Worm (Caenorhabditis elegans) whole organism, L1 larva: ENCODE measurements around the gene clec-133.

ENCODE experiments used
- C04F5.9 ChIP-seq: sonication (generic microtip); optimal IDR thresholded peaks from 2 replicates; lab custom pipeline; 2016; ENCODE audit warnings: missing genetic modification characterization, missing compliant biosample characterization
- C34B4.2 ChIP-seq: sonication (generic microtip); optimal IDR thresholded peaks from 2 replicates; lab custom pipeline; 2017; ENCODE audit warnings: mild to moderate bottlenecking, missing genetic modification characterization, missing compliant biosample characterization
- F16B12.6 ChIP-seq: fragments of 150-350 bp; optimal IDR thresholded peaks from 2 replicates; lab custom pipeline; 2014; ENCODE audit warnings: missing biosample characterization, missing genetic modification characterization
- Y116A8C.19 ChIP-seq: sonication (generic microtip); optimal IDR thresholded peaks from 2 replicates; lab custom pipeline; 2016; ENCODE audit warnings: missing compliant biosample characterization, missing genetic modification characterization, borderline replicate concordance
- alr-1 ChIP-seq: fragments of 200-800 bp; sonication (Bioruptor generic); optimal IDR thresholded peaks from 2 replicates; lab custom pipeline; 2018; ENCODE audit warnings: borderline replicate concordance, mild to moderate bottlenecking, missing genetic modification characterization, missing compliant biosample characterization
- aly-2 ChIP-seq: fragments of 150-350 bp; optimal IDR thresholded peaks from 2 replicates; lab custom pipeline; 2014; ENCODE audit warnings: missing biosample characterization, missing genetic modification characterization
- ama-1 ChIP-seq: fragments of 150-350 bp; optimal IDR thresholded peaks from 2 replicates; lab custom pipeline; 2014
- ceh-63 ChIP-seq: fragments of 200-800 bp; sonication (Bioruptor generic); optimal IDR thresholded peaks from 2 replicates; lab custom pipeline; 2018; ENCODE audit warnings: mild to moderate bottlenecking, missing genetic modification characterization, missing compliant biosample characterization
- ceh-82 ChIP-seq, 3 experiments: fragments of 150-350 bp in 1 of 3; sonication (generic microtip) in 2 of 3; optimal IDR thresholded peaks; 2 replicates each; lab custom pipeline; 2014 to 2017; ENCODE audit warnings: missing biosample characterization in 3 of 3, missing genetic modification characterization in 3 of 3
- ceh-90 ChIP-seq: sonication (generic microtip); optimal IDR thresholded peaks from 2 replicates; lab custom pipeline; 2016; ENCODE audit warnings: missing genetic modification characterization, missing compliant biosample characterization
- dpl-1 ChIP-seq, 3 experiments: fragments of 150-350 bp in 2 of 3; sonication (generic microtip) in 1 of 3; optimal IDR thresholded peaks; 2 replicates each; lab custom pipeline; 2014 to 2017; ENCODE audit warnings: missing biosample characterization in 3 of 3, missing genetic modification characterization in 3 of 3, missing genetic modification reagents in 3 of 3
- dsc-1 ChIP-seq: sonication (generic microtip); optimal IDR thresholded peaks from 2 replicates; lab custom pipeline; 2016; ENCODE audit warnings: mild to moderate bottlenecking, missing genetic modification characterization, missing compliant biosample characterization
- efl-1 ChIP-seq, 4 experiments: fragments of 150-350 bp; optimal IDR thresholded peaks in 3 of 4; peaks in 1 of 4; 1 replicate in 1 of 4; 2 replicates in 3 of 4; lab custom pipeline; 2014; ENCODE audit warnings: missing biosample characterization in 2 of 4, missing genetic modification characterization in 2 of 4, missing genetic modification reagents in 2 of 4
- efl-3 ChIP-seq: fragments of 200-800 bp; sonication (Bioruptor generic); optimal IDR thresholded peaks from 2 replicates; lab custom pipeline; 2018; ENCODE audit warnings: mild to moderate bottlenecking, missing genetic modification characterization, missing compliant biosample characterization
- egl-13 ChIP-seq: sonication (generic microtip); optimal IDR thresholded peaks from 2 replicates; lab custom pipeline; 2016; ENCODE audit warnings: missing genotype, missing genetic modification reagents, missing genetic modification characterization, missing compliant biosample characterization
- egl-27 ChIP-seq, 2 experiments: fragments of 150-350 bp in 1 of 2; sonication (generic microtip); optimal IDR thresholded peaks; 3 replicates each; lab custom pipeline; 2017 to 2018; ENCODE audit warnings: missing biosample characterization in 2 of 2, missing genetic modification characterization in 2 of 2, missing genetic modification reagents in 2 of 2
- elt-2 ChIP-seq: sonication (generic microtip); optimal IDR thresholded peaks from 2 replicates; lab custom pipeline; 2016; ENCODE audit warnings: missing genetic modification characterization, mild to moderate bottlenecking, inconsistent platforms, missing compliant biosample characterization, missing genetic modification reagents
- elt-3 ChIP-seq, 6 experiments: fragments of 150-350 bp in 1 of 6; sonication (generic microtip); optimal IDR thresholded peaks; 2 replicates each; lab custom pipeline; 2017 to 2018; ENCODE audit warnings: missing biosample characterization in 6 of 6, missing genetic modification characterization in 6 of 6, inconsistent platforms in 1 of 6
- fkh-10 ChIP-seq: sonication (generic microtip); optimal IDR thresholded peaks from 2 replicates; lab custom pipeline; 2017; ENCODE audit warnings: missing biosample characterization, missing genetic modification reagents, missing genetic modification characterization
- fkh-4 ChIP-seq: sonication (generic microtip); optimal IDR thresholded peaks from 2 replicates; lab custom pipeline; 2016; ENCODE audit warnings: missing compliant biosample characterization, missing genetic modification characterization, borderline replicate concordance
- fkh-8 ChIP-seq: sonication (generic microtip); optimal IDR thresholded peaks from 2 replicates; lab custom pipeline; 2016; ENCODE audit warnings: mild to moderate bottlenecking, missing genetic modification characterization, missing compliant biosample characterization
- fos-1 ChIP-seq: fragments of 150-350 bp; optimal IDR thresholded peaks from 2 replicates; lab custom pipeline; 2014; ENCODE audit warnings: missing biosample characterization, missing genetic modification characterization
- hlh-17 ChIP-seq: fragments of 200-800 bp; sonication (Bioruptor generic); optimal IDR thresholded peaks from 2 replicates; lab custom pipeline; 2018; ENCODE audit warnings: missing genetic modification characterization, mild to moderate bottlenecking, missing compliant biosample characterization, moderate library complexity, borderline replicate concordance
- hlh-4 ChIP-seq: sonication (generic microtip); optimal IDR thresholded peaks from 2 replicates; lab custom pipeline; 2016; ENCODE audit warnings: mild to moderate bottlenecking, missing genetic modification characterization, missing compliant biosample characterization
- isw-1 ChIP-seq: fragments of 200-800 bp; sonication (Bioruptor generic); IDR thresholded peaks from 2 replicates; pipeline ENCODE4 v1.3.6; 2022; ENCODE audit warnings: missing genetic modification characterization, missing compliant biosample characterization
- jun-1 ChIP-seq: fragments of 150-350 bp; optimal IDR thresholded peaks from 2 replicates; lab custom pipeline; 2014; ENCODE audit warnings: missing biosample characterization, missing genetic modification reagents, missing genetic modification characterization
- lin-13 ChIP-seq: fragments of 150-350 bp; optimal IDR thresholded peaks from 2 replicates; lab custom pipeline; 2014; ENCODE audit warnings: missing biosample characterization, missing genetic modification reagents, missing genetic modification characterization
- lin-14 ChIP-seq: fragments of 200-800 bp; sonication (Bioruptor generic); optimal IDR thresholded peaks from 2 replicates; lab custom pipeline; 2018; ENCODE audit warnings: mild to moderate bottlenecking, missing genetic modification characterization, moderate library complexity, missing compliant biosample characterization
- lin-15B ChIP-seq: fragments of 150-350 bp; sonication (generic microtip); optimal IDR thresholded peaks from 3 replicates; lab custom pipeline; 2014; ENCODE audit warnings: missing biosample characterization, missing genetic modification characterization
- lsy-2 ChIP-seq, 2 experiments: fragments of 150-350 bp; optimal IDR thresholded peaks; 2 replicates each; lab custom pipeline; 2014; ENCODE audit warnings: missing biosample characterization in 2 of 2, missing genetic modification characterization in 2 of 2
- mab-9 ChIP-seq: fragments of 200-800 bp; sonication (Bioruptor generic); IDR thresholded peaks from 2 replicates; pipeline ENCODE4 v1.3.6; 2022; ENCODE audit warnings: missing genetic modification reagents, missing genetic modification characterization, missing compliant biosample characterization
- mep-1 ChIP-seq: fragments of 150-350 bp; optimal IDR thresholded peaks from 2 replicates; lab custom pipeline; 2014; ENCODE audit warnings: missing biosample characterization, missing genetic modification characterization
- nhr-11 ChIP-seq: fragments of 150-350 bp; optimal IDR thresholded peaks from 2 replicates; lab custom pipeline; 2014; ENCODE audit warnings: missing biosample characterization, missing genetic modification characterization
- nhr-20 ChIP-seq: sonication (generic microtip); optimal IDR thresholded peaks from 2 replicates; lab custom pipeline; 2016; ENCODE audit warnings: mild to moderate bottlenecking, missing genetic modification characterization, missing compliant biosample characterization
- nhr-237 ChIP-seq: fragments of 150-350 bp; optimal IDR thresholded peaks from 2 replicates; lab custom pipeline; 2014; ENCODE audit warnings: missing biosample characterization, missing genetic modification characterization
- nhr-28 ChIP-seq: fragments of 150-350 bp; optimal IDR thresholded peaks from 2 replicates; lab custom pipeline; 2014; ENCODE audit warnings: missing biosample characterization, missing genetic modification characterization
- nhr-71 ChIP-seq: sonication (generic microtip); optimal IDR thresholded peaks from 2 replicates; lab custom pipeline; 2016; ENCODE audit warnings: mild to moderate bottlenecking, missing genetic modification characterization, moderate library complexity, missing compliant biosample characterization
- nhr-77 ChIP-seq: fragments of 150-350 bp; optimal IDR thresholded peaks from 2 replicates; lab custom pipeline; 2014; ENCODE audit warnings: missing biosample characterization, missing genetic modification characterization
- nhr-84 ChIP-seq: sonication (generic microtip); optimal IDR thresholded peaks from 2 replicates; lab custom pipeline; 2017; ENCODE audit warnings: missing biosample characterization, missing genetic modification characterization
- nhr-90 ChIP-seq: sonication (generic microtip); optimal IDR thresholded peaks from 2 replicates; lab custom pipeline; 2016; ENCODE audit warnings: mild to moderate bottlenecking, missing genetic modification characterization, missing compliant biosample characterization; ENCODE audit not compliant: poor library complexity
- pqm-1 ChIP-seq: sonication (generic microtip); optimal IDR thresholded peaks from 3 replicates; lab custom pipeline; 2017; ENCODE audit warnings: missing biosample characterization, missing genetic modification characterization
- rnt-1 ChIP-seq: sonication (generic microtip); optimal IDR thresholded peaks from 2 replicates; lab custom pipeline; 2016; ENCODE audit warnings: mild to moderate bottlenecking, missing genetic modification characterization, moderate library complexity, missing compliant biosample characterization
- skn-1 ChIP-seq: fragments of 150-350 bp; optimal IDR thresholded peaks from 2 replicates; lab custom pipeline; 2014; ENCODE audit warnings: missing biosample characterization, missing genetic modification characterization
- snpc-4 ChIP-seq: fragments of 150-350 bp; optimal IDR thresholded peaks from 2 replicates; lab custom pipeline; 2014; ENCODE audit warnings: missing biosample characterization, missing genetic modification characterization
- snu-23 ChIP-seq: sonication (generic microtip); optimal IDR thresholded peaks from 2 replicates; lab custom pipeline; 2016; ENCODE audit warnings: missing genetic modification characterization, missing compliant biosample characterization
- sox-4 ChIP-seq: sonication (generic microtip); optimal IDR thresholded peaks from 2 replicates; lab custom pipeline; 2016; ENCODE audit warnings: missing genetic modification characterization, missing compliant biosample characterization
- swsn-7 ChIP-seq: sonication (generic microtip); optimal IDR thresholded peaks from 2 replicates; lab custom pipeline; 2016; ENCODE audit warnings: missing genetic modification characterization, missing compliant biosample characterization
- tbx-2 ChIP-seq: sonication (generic microtip); optimal IDR thresholded peaks from 2 replicates; lab custom pipeline; 2016; ENCODE audit warnings: missing genetic modification characterization, missing compliant biosample characterization
- tlp-1 ChIP-seq: fragments of 150-350 bp; optimal IDR thresholded peaks from 2 replicates; lab custom pipeline; 2014; ENCODE audit warnings: missing biosample characterization, missing genetic modification characterization
- unc-130 ChIP-seq: fragments of 150-350 bp; optimal IDR thresholded peaks from 2 replicates; lab custom pipeline; 2017; ENCODE audit warnings: missing biosample characterization, missing genetic modification characterization, inconsistent platforms
- unc-62 ChIP-seq: fragments of 150-350 bp; optimal IDR thresholded peaks from 2 replicates; lab custom pipeline; 2014; ENCODE audit warnings: missing biosample characterization, missing genetic modification reagents, missing genetic modification characterization
- zag-1 ChIP-seq: fragments of 150-350 bp; optimal IDR thresholded peaks from 2 replicates; lab custom pipeline; 2014; ENCODE audit warnings: missing biosample characterization, missing genetic modification characterization
- ztf-11 ChIP-seq, 2 experiments: sonication (generic microtip); optimal IDR thresholded peaks; 2 replicates each; lab custom pipeline; 2016 to 2017; ENCODE audit warnings: missing genetic modification characterization in 2 of 2, missing biosample characterization in 1 of 2, missing compliant biosample characterization in 1 of 2

clec-133 gene

ce11 chrII:3553453-3553852 lies 24.8 kb upstream of the clec-133 start, which contains the start of gene dnc-3 (continued):
- peak; percentile 62 for TF ChIP-seq ceh-90 (tag; lab: Kevin White, UChicago)
- TF ChIP-seq egl-27 (tag; optimal IDR thresholded peaks at IDR 0.05; lab: Kevin White, UChicago) = no peak
- TF ChIP-seq unc-62 (GFP tag; lab: Kevin White, UChicago) = no peak
- TF ChIP-seq tlp-1 (tag; lab: Kevin White, UChicago) = no peak
- TF ChIP-seq snpc-4 = peak; percentile 31
- TF ChIP-seq lin-15B (tag; lab: Kevin White, UChicago) = peak; percentile 28
- no peak for TF ChIP-seq skn-1 (tag; lab: Kevin White, UChicago)
- TF ChIP-seq lsy-2 (tag; optimal IDR thresholded peaks at IDR 0.05; lab: Kevin White, UChicago) = peak; percentile 75 to 77
- no peak for TF ChIP-seq ceh-63 (GFP tag; lab: Kevin White, UChicago)
- TF ChIP-seq unc-130 = no peak
- peak; percentile 80 for TF ChIP-seq lin-14 (GFP tag; lab: Kevin White, UChicago)
- TF ChIP-seq tbx-2 (tag; lab: Kevin White, UChicago) = peak; percentile 82
- TF ChIP-seq ztf-11 (tag; optimal IDR thresholded peaks at IDR 0.05; lab: Kevin White, UChicago) = peak in 1 of 2 experiments; percentile 44
- peak; percentile 52 to 56 (median 56) for TF ChIP-seq dpl-1 (GFP tag; optimal IDR thresholded peaks at IDR 0.05; lab: Kevin White, UChicago)
- TF ChIP-seq efl-1 (optimal IDR thresholded peaks at IDR 0.05; lab: Kevin White, UChicago) = peak; percentile 44 to 70
- TF ChIP-seq efl-1 (GFP tag; optimal IDR thresholded peaks at IDR 0.05 in 1 of 2; lab: Kevin White, UChicago) = peak; percentile 52 to 96
- peak; percentile 75 for TF ChIP-seq fkh-8
- no peak for TF ChIP-seq nhr-11 (tag; lab: Kevin White, UChicago)
- peak; percentile 29 for TF ChIP-seq fos-1 (tag; lab: Kevin White, UChicago)
- TF ChIP-seq pqm-1 (tag; lab: Kevin White, UChicago) = no peak
- TF ChIP-seq lin-13 (GFP tag; lab: Kevin White, UChicago) = peak; percentile 29
- no peak for TF ChIP-seq ama-1 (lab: Kevin White, UChicago)
- no peak for TF ChIP-seq hlh-4 (tag; lab: Kevin White, UChicago)
- TF ChIP-seq elt-2 (tag; lab: Kevin White, UChicago) = peak; percentile 62
- TF ChIP-seq nhr-71 (tag; lab: Kevin White, UChicago) = peak; percentile 86
- TF ChIP-seq ceh-82 (tag; optimal IDR thresholded peaks at IDR 0.05; lab: Kevin White, UChicago) = peak in 1 of 3 experiments; percentile 9
- peak; percentile 53 for TF ChIP-seq mep-1 (tag; lab: Kevin White, UChicago)
- peak; percentile 80 for TF ChIP-seq nhr-20 (tag; lab: Kevin White, UChicago)
- peak; percentile 73 for TF ChIP-seq nhr-90 (tag; lab: Kevin White, UChicago)
- no peak for TF ChIP-seq C34B4.2 (tag; lab: Kevin White, UChicago)
- TF ChIP-seq nhr-77 (tag; lab: Kevin White, UChicago) = peak; percentile 24
- TF ChIP-seq nhr-237 (tag; lab: Kevin White, UChicago) = peak; percentile 30
- TF ChIP-seq zag-1 (tag; lab: Kevin White, UChicago) = no peak
- peak; percentile 72 for TF ChIP-seq isw-1
- TF ChIP-seq jun-1 = peak; percentile 30
- TF ChIP-seq nhr-84 (tag; lab: Kevin White, UChicago) = no peak
- TF ChIP-seq F16B12.6 = peak; percentile 83
- peak; percentile 72 for TF ChIP-seq fkh-4
- TF ChIP-seq hlh-17 = no peak
- no peak for TF ChIP-seq Y116A8C.19 (tag; lab: Kevin White, UChicago)
- no peak for TF ChIP-seq fkh-10 (GFP tag; lab: Kevin White, UChicago)
- peak; percentile 81 for TF ChIP-seq swsn-7
- peak; percentile 50; the same call in 1 of the 2 replicates for TF ChIP-seq mab-9
- TF ChIP-seq alr-1 (tag; lab: Kevin White, UChicago) = no peak
- TF ChIP-seq efl-3 (GFP tag; lab: Kevin White, UChicago) = peak; percentile 19
- TF ChIP-seq snu-23 (GFP tag; lab: Kevin White, UChicago) = peak; percentile 86
- peak; percentile 77 for TF ChIP-seq C04F5.9 (tag; lab: Kevin White, UChicago)
- TF ChIP-seq egl-13 (tag; lab: Kevin White, UChicago) = peak; percentile 73
- no peak for TF ChIP-seq elt-3 (tag; optimal IDR thresholded peaks at IDR 0.05; lab: Kevin White, UChicago)
- TF ChIP-seq dsc-1 (tag; lab: Kevin White, UChicago) = peak; percentile 91
- TF ChIP-seq aly-2 (tag; lab: Kevin White, UChicago) = peak; percentile 20
- TF ChIP-seq sox-4 (tag; lab: Kevin White, UChicago) = peak; percentile 67
- TF ChIP-seq rnt-1 (tag; lab: Kevin White, UChicago) = no peak
- TF ChIP-seq nhr-28 = no peak
